Fruit fly (Drosophila melanogaster): Measurements from ENCODE around the gene CG45049.

DNA sequence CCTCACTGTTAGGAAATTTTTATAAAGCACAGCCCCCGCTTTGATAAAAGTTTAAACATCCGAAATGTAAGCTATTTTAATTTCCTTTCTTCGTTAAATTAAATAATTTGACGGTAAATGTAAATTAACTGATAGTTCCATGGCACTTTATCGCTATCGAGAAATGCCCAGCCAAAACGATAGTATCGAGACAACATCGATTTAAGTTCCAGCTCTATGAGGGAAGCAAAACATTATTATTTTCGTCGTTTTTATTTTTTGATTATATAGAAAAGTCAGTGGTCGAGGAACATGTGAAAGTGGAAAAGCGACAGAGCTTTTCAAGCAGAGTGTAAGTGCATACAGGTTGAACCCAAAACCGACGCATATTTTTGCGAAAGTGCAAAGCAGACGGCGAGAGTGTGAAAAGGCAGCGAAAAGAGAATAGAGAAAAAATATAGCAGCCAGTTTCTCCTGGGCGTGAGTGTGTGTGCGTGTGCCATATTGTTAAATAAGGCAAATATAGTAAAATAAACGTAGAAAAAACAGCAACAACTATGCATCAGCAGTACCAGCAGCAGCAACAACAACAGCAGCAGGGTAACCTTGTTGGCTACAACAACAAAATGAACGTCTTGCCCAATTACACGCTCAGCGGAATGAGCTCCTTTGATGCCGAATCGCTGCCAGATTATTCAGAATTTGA lies at the start of gene CG45049:
- TF ChIP-seq h (optimal IDR thresholded peaks at IDR 0.05): no peak
- TF ChIP-seq Myc (optimal IDR thresholded peaks at IDR 0.05): no peak
- TF ChIP-seq Sin3A (optimal IDR thresholded peaks at IDR 0.05): no peak
- TF ChIP-seq ttk (optimal IDR thresholded peaks at IDR 0.05): no peak
